Worm (Caenorhabditis elegans) whole organism, young adult: ENCODE measurements around the gene Y56A3A.33.

Experiments used
- B0336.3 ChIP-seq: fragments of 200-800 bp; sonication (Bioruptor generic); IDR thresholded peaks from 2 replicates; pipeline ENCODE4 v1.3.6; 2022; ENCODE audit warnings: missing genetic modification characterization, missing compliant biosample characterization
- F22D6.2 ChIP-seq: sonication (generic microtip); optimal IDR thresholded peaks from 2 replicates; lab custom pipeline; 2016; ENCODE audit warnings: mild to moderate bottlenecking, missing genetic modification characterization, missing compliant biosample characterization
- F37B4.10 ChIP-seq: fragments of 200-800 bp; sonication (Bioruptor generic); IDR thresholded peaks from 2 replicates; pipeline ENCODE4 v1.3.6; 2022; ENCODE audit warnings: missing genetic modification characterization, missing compliant biosample characterization
- F49E8.2 ChIP-seq: sonication (generic microtip); optimal IDR thresholded peaks from 3 replicates; lab custom pipeline; 2017; ENCODE audit warnings: missing genetic modification characterization, mild to moderate bottlenecking, missing compliant biosample characterization, antibody characterized with exemption, moderate library complexity; ENCODE audit not compliant: insufficient read depth
- F57A8.1 ChIP-seq: fragments of 200-800 bp; sonication (Bioruptor generic); optimal IDR thresholded peaks from 2 replicates; lab custom pipeline; 2018; ENCODE audit warnings: mild to moderate bottlenecking, missing genetic modification characterization, moderate library complexity, missing compliant biosample characterization
- Y53G8AR.9 ChIP-seq: fragments of 200-800 bp; sonication (Bioruptor generic); conservative IDR thresholded peaks from 2 replicates; pipeline ENCODE4 v1.3.6; 2022; ENCODE audit warnings: missing genetic modification reagents, missing genetic modification characterization, missing compliant biosample characterization
- Y79H2A.3 ChIP-seq: fragments of 200-800 bp; sonication (Bioruptor generic); conservative IDR thresholded peaks from 2 replicates; pipeline ENCODE4 v1.3.6; 2022; ENCODE audit warnings: missing genetic modification reagents, missing genetic modification characterization, missing compliant biosample characterization
- ZK185.1 ChIP-seq: sonication (generic microtip); optimal IDR thresholded peaks from 2 replicates; lab custom pipeline; 2016; ENCODE audit warnings: mild to moderate bottlenecking, missing genetic modification characterization, missing compliant biosample characterization; ENCODE audit not compliant: poor library complexity, severe bottlenecking
- ama-1 ChIP-seq, 3 experiments: fragments of 150-350 bp in 1 of 3; sonication (generic microtip) in 2 of 3; optimal IDR thresholded peaks; 2 replicates each; lab custom pipeline; 2014 to 2018; ENCODE audit warnings: missing biosample characterization in 2 of 3, missing genetic modification characterization in 2 of 3, missing genetic modification reagents in 2 of 3
- aptf-3 ChIP-seq: fragments of 200-800 bp; sonication (Bioruptor generic); IDR thresholded peaks from 2 replicates; pipeline ENCODE4 v1.3.6; 2022; ENCODE audit warnings: missing genetic modification characterization, missing compliant biosample characterization
- atf-7 ChIP-seq: sonication (generic microtip); optimal IDR thresholded peaks from 2 replicates; lab custom pipeline; 2017; ENCODE audit warnings: mild to moderate bottlenecking, missing genetic modification characterization, missing compliant biosample characterization
- attf-5 ChIP-seq: fragments of 200-800 bp; sonication (Bioruptor generic); optimal IDR thresholded peaks from 2 replicates; lab custom pipeline; 2018; ENCODE audit warnings: mild to moderate bottlenecking, missing genetic modification characterization, missing compliant biosample characterization
- ceh-27 ChIP-seq: fragments of 200-800 bp; sonication (Bioruptor generic); optimal IDR thresholded peaks from 2 replicates; lab custom pipeline; 2018; ENCODE audit warnings: mild to moderate bottlenecking, missing genetic modification characterization, moderate library complexity, missing compliant biosample characterization
- ceh-40 ChIP-seq: fragments of 200-800 bp; sonication (Bioruptor generic); IDR thresholded peaks from 2 replicates; pipeline ENCODE4 v1.3.6; 2022; ENCODE audit warnings: missing genetic modification characterization, missing compliant biosample characterization
- ceh-79 ChIP-seq: sonication (generic microtip); optimal IDR thresholded peaks from 2 replicates; lab custom pipeline; 2017; ENCODE audit warnings: mild to moderate bottlenecking, missing genetic modification characterization, missing compliant biosample characterization
- chd-7 ChIP-seq: sonication (generic microtip); optimal IDR thresholded peaks from 2 replicates; lab custom pipeline; 2016; ENCODE audit warnings: mild to moderate bottlenecking, missing genetic modification characterization, moderate library complexity, missing compliant biosample characterization
- dox-1 ChIP-seq: fragments of 200-800 bp; sonication (Bioruptor generic); IDR thresholded peaks from 2 replicates; pipeline ENCODE4 v1.3.6; 2022; ENCODE audit warnings: missing genetic modification reagents, missing genetic modification characterization, missing compliant biosample characterization
- dpff-1 ChIP-seq: sonication (generic microtip); optimal IDR thresholded peaks from 2 replicates; lab custom pipeline; 2017; ENCODE audit warnings: mild to moderate bottlenecking, missing genetic modification characterization, missing compliant biosample characterization
- efl-1 ChIP-seq: fragments of 150-350 bp; optimal IDR thresholded peaks from 2 replicates; lab custom pipeline; 2014; ENCODE audit warnings: missing biosample characterization, missing genetic modification reagents, missing genetic modification characterization
- egl-44 ChIP-seq: fragments of 200-800 bp; sonication (Bioruptor generic); IDR thresholded peaks from 2 replicates; pipeline ENCODE4 v1.3.6; 2022; ENCODE audit warnings: missing genetic modification reagents, missing genetic modification characterization, missing compliant biosample characterization
- egrh-3 ChIP-seq: fragments of 200-800 bp; sonication (Bioruptor generic); IDR thresholded peaks from 2 replicates; pipeline ENCODE4 v1.3.6; 2022; ENCODE audit warnings: missing genetic modification reagents, missing genetic modification characterization, missing compliant biosample characterization
- ets-4 ChIP-seq: fragments of 200-800 bp; sonication (Bioruptor generic); optimal IDR thresholded peaks from 2 replicates; lab custom pipeline; 2018; ENCODE audit warnings: mild to moderate bottlenecking, missing genetic modification characterization, missing compliant biosample characterization
- hlh-12 ChIP-seq: sonication (generic microtip); optimal IDR thresholded peaks from 2 replicates; lab custom pipeline; 2016; ENCODE audit warnings: missing genetic modification characterization, missing compliant biosample characterization
- hsf-1 ChIP-seq: fragments of 200-800 bp; sonication (Bioruptor generic); IDR thresholded peaks from 2 replicates; pipeline ENCODE4 v1.3.6; 2022; ENCODE audit warnings: missing genetic modification reagents, missing genetic modification characterization, missing compliant biosample characterization
- lag-1 ChIP-seq: fragments of 200-800 bp; sonication (Bioruptor generic); IDR thresholded peaks from 2 replicates; pipeline ENCODE4 v1.3.6; 2022; ENCODE audit warnings: missing genetic modification reagents, missing genetic modification characterization, missing compliant biosample characterization
- lin-54 ChIP-seq: fragments of 200-800 bp; sonication (Bioruptor generic); optimal IDR thresholded peaks from 2 replicates; lab custom pipeline; 2018; ENCODE audit warnings: mild to moderate bottlenecking, missing genetic modification characterization, missing compliant biosample characterization
- lsl-1 ChIP-seq: fragments of 200-800 bp; sonication (Bioruptor generic); optimal IDR thresholded peaks from 2 replicates; lab custom pipeline; 2018; ENCODE audit warnings: mild to moderate bottlenecking, missing genetic modification characterization, moderate library complexity, missing compliant biosample characterization
- madf-10 ChIP-seq: sonication (generic microtip); optimal IDR thresholded peaks from 2 replicates; lab custom pipeline; 2016; ENCODE audit warnings: mild to moderate bottlenecking, missing genetic modification characterization, missing compliant biosample characterization
- madf-3 ChIP-seq: fragments of 200-800 bp; sonication (Bioruptor generic); IDR thresholded peaks from 2 replicates; pipeline ENCODE4 v1.3.6; 2022; ENCODE audit warnings: missing genetic modification reagents, missing genetic modification characterization, missing compliant biosample characterization
- nfyb-1 ChIP-seq: fragments of 200-800 bp; sonication (Bioruptor generic); IDR thresholded peaks from 2 replicates; pipeline ENCODE4 v1.3.6; 2022; ENCODE audit warnings: missing genetic modification reagents, missing genetic modification characterization, missing compliant biosample characterization
- nhr-27 ChIP-seq: fragments of 200-800 bp; sonication (Bioruptor generic); optimal IDR thresholded peaks from 2 replicates; lab custom pipeline; 2018; ENCODE audit warnings: mild to moderate bottlenecking, missing genetic modification characterization, moderate library complexity, missing compliant biosample characterization
- sdz-38 ChIP-seq: sonication (generic microtip); optimal IDR thresholded peaks from 2 replicates; lab custom pipeline; 2016; ENCODE audit warnings: missing genotype, missing genetic modification characterization, missing compliant biosample characterization
- sea-2 ChIP-seq: fragments of 200-800 bp; sonication (Bioruptor generic); IDR thresholded peaks from 2 replicates; pipeline ENCODE4 v1.3.6; 2022; ENCODE audit warnings: missing genetic modification characterization, missing compliant biosample characterization
- snpc-3.4 ChIP-seq: sonication (generic microtip); optimal IDR thresholded peaks from 2 replicates; lab custom pipeline; 2017; ENCODE audit warnings: missing genetic modification characterization, mild to moderate bottlenecking, missing compliant biosample characterization, antibody characterized with exemption, moderate library complexity, missing genotype, missing genetic modification reagents
- tlf-1 ChIP-seq: fragments of 200-800 bp; sonication (Bioruptor generic); optimal IDR thresholded peaks from 2 replicates; lab custom pipeline; 2018; ENCODE audit warnings: mild to moderate bottlenecking, missing genetic modification characterization, missing compliant biosample characterization
- unc-62 ChIP-seq: fragments of 150-350 bp; optimal IDR thresholded peaks from 2 replicates; lab custom pipeline; 2014; ENCODE audit warnings: missing biosample characterization, missing genetic modification reagents, missing genetic modification characterization
- zfh-2 ChIP-seq: fragments of 200-800 bp; sonication (Bioruptor generic); conservative IDR thresholded peaks from 2 replicates; pipeline ENCODE4 v1.3.6; 2022; ENCODE audit warnings: missing genetic modification reagents, missing genetic modification characterization, missing compliant biosample characterization
- ztf-18 ChIP-seq: sonication (generic microtip); optimal IDR thresholded peaks from 2 replicates; lab custom pipeline; 2016; ENCODE audit warnings: missing genotype, mild to moderate bottlenecking, missing genetic modification characterization, missing compliant biosample characterization
- ztf-26 ChIP-seq: sonication (generic microtip); optimal IDR thresholded peaks from 2 replicates; lab custom pipeline; 2017; ENCODE audit warnings: missing genetic modification characterization, missing compliant biosample characterization

The Y56A3A.33 gene

DNA sequence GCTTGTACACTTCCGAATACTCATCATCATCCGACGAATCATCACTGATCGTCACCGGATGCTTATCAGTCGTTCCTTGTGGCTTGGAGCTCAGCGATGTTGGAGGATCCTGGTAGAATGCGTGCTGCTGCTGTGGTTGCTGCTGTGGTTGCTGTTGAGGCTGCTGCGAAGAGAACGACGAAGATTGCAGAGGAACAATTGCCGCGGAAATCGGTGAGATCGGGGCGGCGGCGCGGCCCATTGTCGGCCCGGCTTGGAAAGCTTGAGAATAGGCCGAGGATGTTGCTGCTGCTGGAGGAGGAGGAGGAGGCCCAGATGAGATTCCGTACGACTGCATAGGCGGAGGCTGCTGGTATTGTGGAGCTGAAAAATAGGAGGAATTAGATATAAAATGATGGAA is 31.6 kb upstream of the Y56A3A.33 start:
- TF ChIP-seq zfh-2 (peak; percentile 90), ceh-27 (GFP tag; lab: Kevin White, UChicago) (no peak), egrh-3 (GFP tag; lab: Robert Waterston, UW) (peak; percentile 81)

DNA sequence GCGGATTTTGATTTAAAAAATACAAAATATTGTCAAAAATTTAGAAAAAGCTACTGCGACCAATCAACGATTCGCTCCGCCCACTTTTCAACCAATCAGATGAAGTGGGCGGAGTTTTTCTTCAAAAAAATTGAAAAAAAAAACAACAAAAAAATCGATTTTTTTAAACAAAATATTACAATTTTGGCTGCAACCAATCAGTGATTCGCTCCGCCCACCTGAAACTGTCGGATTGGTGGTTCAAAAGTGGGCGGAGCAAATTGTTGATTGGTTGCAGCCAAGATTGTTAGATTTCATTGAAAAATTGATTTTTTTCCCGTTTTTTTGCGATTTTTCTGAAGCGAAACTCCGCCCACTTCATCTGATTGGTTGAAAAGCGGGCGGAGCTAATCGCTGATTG is 30.5 kb upstream of the Y56A3A.33 start:
- TF ChIP-seq ets-4 (GFP tag; lab: Kevin White, UChicago) (no peak), nhr-27 (tag; lab: Kevin White, UChicago) (no peak), nfyb-1 (0 out of 2 replicates have a peak, but pooled peaks have one; percentile 30)

DNA sequence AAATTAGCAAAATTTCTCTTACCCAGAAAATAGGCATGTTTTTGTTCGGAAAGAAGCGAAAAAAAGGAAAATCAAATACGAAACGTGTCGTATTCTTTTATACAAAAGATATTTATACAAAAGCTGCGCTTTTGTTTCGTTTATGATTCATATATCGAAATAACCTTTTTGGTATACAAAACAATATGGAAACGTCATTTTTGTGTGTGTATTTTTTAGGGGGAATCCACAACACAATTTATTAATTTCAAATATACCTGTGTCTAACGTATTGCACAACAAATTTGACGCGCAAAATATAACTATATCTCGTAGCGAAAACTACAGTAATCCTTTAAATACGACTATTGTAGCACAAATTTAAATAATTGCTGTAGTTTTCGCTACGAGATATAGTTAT is 27.9 kb upstream of the Y56A3A.33 start, which contains the start of gene Y79H2A.2:
TSS of gene Y79H2A.2 (minus strand) at position 101 of the 400 bp plus-strand sequence.
- no peak for TF ChIP-seq madf-10
- no peak for TF ChIP-seq egl-44 (GFP tag; lab: Robert Waterston, UW)
- no peak for TF ChIP-seq efl-1
- TF ChIP-seq hlh-12 (tag; lab: Kevin White, UChicago), result no peak
- no peak for TF ChIP-seq ceh-79
- no peak for TF ChIP-seq snpc-3.4
- TF ChIP-seq F57A8.1, result no peak
- no peak for TF ChIP-seq Y79H2A.3
- TF ChIP-seq chd-7 (tag; lab: Kevin White, UChicago), result no peak
- TF ChIP-seq F37B4.10, result no peak
- TF ChIP-seq madf-3, result no peak
- no peak for TF ChIP-seq sea-2 (GFP tag; lab: Robert Waterston, UW)
- TF ChIP-seq sdz-38, result no peak
- TF ChIP-seq tlf-1, result no peak
- no peak for TF ChIP-seq egrh-3 (GFP tag; lab: Robert Waterston, UW)
- TF ChIP-seq F22D6.2, result no peak

DNA sequence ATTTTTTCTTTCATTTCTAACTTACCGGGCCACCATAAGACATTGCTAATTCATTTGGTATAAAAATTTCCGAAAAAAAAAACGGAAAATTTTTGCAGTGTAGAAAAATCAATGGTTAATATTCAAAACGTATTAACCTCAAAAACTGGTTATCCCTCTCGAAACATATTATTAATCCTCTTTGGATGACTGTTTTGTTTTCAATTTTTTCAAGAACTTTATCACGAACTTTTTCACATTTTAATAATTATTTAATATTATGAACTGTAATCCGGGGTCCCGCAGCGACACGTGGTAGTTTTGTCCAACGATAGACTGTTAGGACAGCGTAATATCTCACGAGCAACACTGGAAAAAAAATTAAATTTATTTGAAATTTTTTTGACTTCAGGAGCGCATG is 26.0 kb upstream of the Y56A3A.33 start, which contains the start of gene Y79H2A.12:
TSS of gene Y79H2A.12 (minus strand) at position 101 of the 400 bp plus-strand sequence.
- TF ChIP-seq ztf-26 (tag; lab: Kevin White, UChicago) (no peak), hsf-1 (GFP tag; lab: Robert Waterston, UW) (no peak), lag-1 (GFP tag; lab: Robert Waterston, UW) (no peak), sdz-38 (no peak), ZK185.1 (tag; lab: Kevin White, UChicago) (no peak)

DNA sequence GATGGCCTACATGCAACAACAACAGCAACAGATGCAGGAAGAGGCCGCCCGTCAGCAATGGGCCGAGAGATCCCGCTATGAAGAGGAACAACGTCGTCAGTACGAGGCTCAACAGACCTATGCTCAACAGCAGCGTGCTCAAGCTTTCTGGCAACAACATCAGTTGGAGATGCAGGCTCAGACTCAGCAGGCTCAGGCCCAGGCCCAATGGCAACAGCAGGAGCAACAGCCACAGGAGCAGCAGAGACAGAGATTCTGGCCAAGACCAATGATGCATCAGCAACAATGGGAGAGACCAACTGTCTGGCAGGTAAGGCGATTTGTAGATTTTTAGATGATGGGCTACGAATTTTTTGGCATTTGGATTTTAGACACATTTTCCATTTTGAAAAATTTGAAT is 19.5 kb upstream of the Y56A3A.33 start:
- TF ChIP-seq F49E8.2, result no peak
- 0 out of 2 replicates have a peak, but pooled peaks have one; percentile 26 for TF ChIP-seq egrh-3 (GFP tag; lab: Robert Waterston, UW)
- TF ChIP-seq F57A8.1, result peak; percentile 16
- no peak for TF ChIP-seq lsl-1
- TF ChIP-seq hsf-1 (GFP tag; lab: Robert Waterston, UW), result 0 out of 2 replicates have a peak, but pooled peaks have one; percentile 8
- TF ChIP-seq B0336.3 (GFP tag; lab: Robert Waterston, UW), result peak; percentile 67; the same call in 1 of the 2 replicates
- TF ChIP-seq sdz-38, result no peak
- no peak for TF ChIP-seq aptf-3 (GFP tag; lab: Robert Waterston, UW)
- TF ChIP-seq zfh-2, result peak; percentile 73
- 0 out of 2 replicates have a peak, but pooled peaks have one; percentile 29 for TF ChIP-seq dox-1 (GFP tag; lab: Robert Waterston, UW)

DNA sequence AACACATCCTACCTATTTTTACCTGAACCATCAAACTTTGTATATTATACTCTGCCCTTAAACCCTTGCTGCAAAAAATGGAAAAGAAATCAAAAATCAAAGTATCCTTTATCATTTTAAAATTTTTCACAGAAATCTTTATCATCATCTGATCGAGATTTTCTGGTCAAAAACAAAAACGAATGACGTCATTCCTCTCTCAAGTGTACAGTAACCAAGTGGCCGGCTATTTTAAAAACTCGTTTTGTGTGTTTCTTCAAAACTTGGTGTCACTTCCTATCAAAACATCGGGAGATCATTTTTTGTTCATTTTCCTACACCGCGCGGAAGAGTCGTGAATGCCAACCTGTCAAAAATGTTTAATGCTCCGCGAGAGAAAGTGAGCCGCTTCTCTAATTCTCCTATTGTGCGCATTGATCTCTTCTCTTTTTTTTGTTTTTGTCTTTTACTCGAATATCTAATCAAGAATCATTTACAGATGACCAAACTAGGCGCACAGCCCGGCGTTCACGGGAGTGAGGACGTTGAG is 17.4 kb upstream of the Y56A3A.33 start, which contains the start of gene brp-1:
TSS of gene brp-1 (plus strand) at position 479 of the 529 bp plus-strand sequence.
- peak; percentile 76 for TF ChIP-seq atf-7 (tag; lab: Kevin White, UChicago)
- TF ChIP-seq ama-1 (optimal IDR thresholded peaks at IDR 0.05; lab: Kevin White, UChicago), result peak; percentile 9
- TF ChIP-seq ama-1 (GFP tag; optimal IDR thresholded peaks at IDR 0.05; lab: Kevin White, UChicago), result no peak
- no peak for TF ChIP-seq ztf-18 (tag; lab: Kevin White, UChicago)
- no peak for TF ChIP-seq lin-54 (GFP tag; lab: Kevin White, UChicago)
- no peak for TF ChIP-seq ceh-40 (GFP tag; lab: Robert Waterston, UW)
- TF ChIP-seq madf-3, result no peak
- no peak for TF ChIP-seq attf-5 (GFP tag; lab: Kevin White, UChicago)
- no peak for TF ChIP-seq unc-62 (GFP tag; lab: Kevin White, UChicago)
- no peak for TF ChIP-seq ceh-27 (GFP tag; lab: Kevin White, UChicago)
- no peak for TF ChIP-seq dpff-1 (tag; lab: Kevin White, UChicago)
- no peak for TF ChIP-seq Y53G8AR.9
